Worm (Caenorhabditis elegans) whole organism, young adult: ENCODE measurements around the gene cya-1.

Experiments used
- T07F8.4 ChIP-seq: sonication (generic microtip); optimal IDR thresholded peaks from 2 replicates; lab custom pipeline; 2016; ENCODE audit warnings: mild to moderate bottlenecking, missing genetic modification characterization, moderate library complexity, missing compliant biosample characterization
- ama-1 ChIP-seq, 3 experiments: fragments of 150-350 bp in 1 of 3; sonication (generic microtip) in 2 of 3; optimal IDR thresholded peaks; 2 replicates each; lab custom pipeline; 2014 to 2018; ENCODE audit warnings: missing biosample characterization in 2 of 3, missing genetic modification characterization in 2 of 3, missing genetic modification reagents in 2 of 3
- ceh-40 ChIP-seq: fragments of 200-800 bp; sonication (Bioruptor generic); IDR thresholded peaks from 2 replicates; pipeline ENCODE4 v1.3.6; 2022; ENCODE audit warnings: missing genetic modification characterization, missing compliant biosample characterization
- snpc-4 ChIP-seq, 5 experiments: fragments of 150-350 bp in 1 of 5; sonication (generic microtip) in 4 of 5; optimal IDR thresholded peaks; 2 replicates each; lab custom pipeline; 2014 to 2018; ENCODE audit warnings: missing genetic modification characterization in 5 of 5, missing biosample characterization in 3 of 5, antibody characterized with exemption in 2 of 5, mild to moderate bottlenecking in 2 of 5, missing compliant biosample characterization in 2 of 5, missing genotype in 2 of 5, moderate library complexity in 2 of 5, missing genetic modification reagents in 1 of 5
- ztf-22 ChIP-seq: fragments of 200-800 bp; sonication (Bioruptor generic); optimal IDR thresholded peaks from 2 replicates; lab custom pipeline; 2018; ENCODE audit warnings: mild to moderate bottlenecking, missing genetic modification characterization, moderate library complexity, missing compliant biosample characterization

DNA sequence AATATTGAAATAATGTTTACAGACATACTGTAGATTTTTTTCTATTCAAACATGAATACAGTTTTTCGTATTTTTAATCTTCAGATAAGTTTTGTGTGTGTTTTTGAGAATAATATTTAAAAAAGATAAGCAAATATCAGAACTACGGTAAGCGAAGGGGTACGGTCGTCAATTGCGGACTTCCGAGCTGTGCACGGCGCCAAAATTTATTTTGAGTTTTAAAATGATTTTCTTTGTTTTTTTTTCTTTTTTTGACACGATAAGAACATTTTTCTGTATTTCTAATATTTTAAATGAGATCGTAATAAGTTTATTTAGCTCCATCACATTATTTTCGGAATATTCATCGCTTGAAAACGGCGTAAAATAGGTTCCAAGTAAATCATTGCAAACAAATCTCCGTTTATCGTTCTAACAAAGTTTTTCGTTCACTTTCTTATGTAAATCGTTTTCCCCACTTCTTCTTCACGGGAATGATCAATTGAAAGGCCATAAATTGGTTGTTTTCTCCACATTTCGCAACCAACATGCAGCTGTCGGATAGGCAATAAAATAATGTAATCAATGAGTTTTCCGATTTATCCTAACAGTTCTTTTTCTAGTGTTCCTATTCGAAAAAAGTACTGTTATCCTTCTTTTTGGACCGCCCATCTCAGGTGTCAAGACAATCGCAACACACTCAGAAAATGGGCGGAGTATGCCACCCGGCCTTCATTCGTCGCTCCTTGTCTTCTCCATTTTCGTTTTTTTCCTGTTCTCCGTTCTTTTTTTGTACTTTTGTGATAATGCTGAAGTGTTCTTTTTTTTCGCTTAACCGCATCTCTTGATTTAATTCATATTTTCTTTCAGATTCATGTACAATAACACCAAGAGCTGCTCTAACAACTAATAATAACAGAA lies 17.4 kb downstream of the cya-1 start, which contains the start of gene glp-1:
- TF ChIP-seq snpc-4 (GFP tag; optimal IDR thresholded peaks at IDR 0.05; lab: Kevin White, UChicago), result no peak
- no peak for TF ChIP-seq snpc-4 (tag; optimal IDR thresholded peaks at IDR 0.05; lab: Kevin White, UChicago)
- no peak for TF ChIP-seq ama-1 (optimal IDR thresholded peaks at IDR 0.05; lab: Kevin White, UChicago)
- TF ChIP-seq ama-1 (GFP tag; optimal IDR thresholded peaks at IDR 0.05; lab: Kevin White, UChicago), result no peak
- TF ChIP-seq T07F8.4 (tag; lab: Kevin White, UChicago), result no peak
- no peak for TF ChIP-seq ceh-40 (GFP tag; lab: Robert Waterston, UW)
- TF ChIP-seq ztf-22 (GFP tag; lab: Kevin White, UChicago), result no peak
